Worm (Caenorhabditis elegans): ENCODE measurements around the gene dpy-27.

DNA sequence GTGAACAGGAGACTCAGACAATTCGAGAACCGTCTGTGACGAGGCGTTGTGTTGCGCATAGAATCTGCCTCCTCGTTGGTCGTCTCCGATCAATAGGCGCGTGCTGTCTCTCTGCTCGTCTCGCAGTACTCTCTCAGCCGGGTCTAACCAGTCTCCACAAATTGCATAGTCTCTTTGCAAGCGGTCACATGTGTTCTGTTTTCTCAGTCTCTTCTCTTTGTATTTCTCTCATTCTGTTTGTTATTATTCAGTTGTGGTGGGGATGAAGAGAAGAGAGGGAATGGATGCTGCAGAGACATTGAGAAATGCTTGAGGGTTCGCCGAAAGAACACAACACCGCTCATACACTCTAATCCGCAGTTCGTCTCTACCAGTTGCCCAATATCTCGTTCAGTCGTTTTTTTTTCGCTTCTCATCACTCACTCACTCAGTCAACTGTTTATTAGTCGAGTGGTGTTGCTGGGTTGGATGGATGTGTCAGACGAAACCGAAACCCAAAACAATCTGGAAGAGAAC is 18.0 kb downstream of the dpy-27 start:
- TF ChIP-seq ztf-11 (tag; optimal IDR thresholded peaks at IDR 0.05) = no peak
- TF ChIP-seq tag-97 (GFP tag; IDR thresholded peaks at IDR 0.05) = no peak
- no peak for TF ChIP-seq ZK546.5 (tag; optimal IDR thresholded peaks at IDR 0.05)
